ENCODE assay signal across 7 worm cellular contexts in genomic region chrIV:1496017-1496678, ce11.
TF ChIP-seq lines count a peak whose summit lies in the region.

Gene npp-20 (minus strand): TSS chrIV:1496022.

TF ChIP-seq in whole organism, L1 larva, 84 proteins besides CTCF, POLR2A, EP300 and RAD21 (continues in another document):
- TF ChIP-seq nhr-47 (tag; optimal IDR thresholded peaks at IDR 0.05; lab: Kevin White, UChicago) (peak; percentile 83), nhr-71 (tag; optimal IDR thresholded peaks at IDR 0.05; lab: Kevin White, UChicago) (peak; percentile 75), fos-1 (tag; optimal IDR thresholded peaks at IDR 0.05; lab: Kevin White, UChicago) (no peak), mep-1 (tag; optimal IDR thresholded peaks at IDR 0.05; lab: Kevin White, UChicago) (peak; percentile 84), ceh-63 (GFP tag; optimal IDR thresholded peaks at IDR 0.05; lab: Kevin White, UChicago) (no peak), nhr-11 (tag; optimal IDR thresholded peaks at IDR 0.05; lab: Kevin White, UChicago) (no peak), grh-1 (GFP tag; IDR thresholded peaks at IDR 0.05; lab: Robert Waterston, UW) (peak; percentile 66), mef-2 (tag; optimal IDR thresholded peaks at IDR 0.05; lab: Kevin White, UChicago) (no peak), snpc-4 (tag; optimal IDR thresholded peaks at IDR 0.05; lab: Kevin White, UChicago) (peak; percentile 38), lin-39 (tag; optimal IDR thresholded peaks at IDR 0.05; lab: Kevin White, UChicago) (peak; percentile 84), nhr-19 (GFP tag; conservative IDR thresholded peaks at IDR 0.05; lab: Robert Waterston, UW) (peak; percentile 54), snu-23 (GFP tag; optimal IDR thresholded peaks at IDR 0.05; lab: Kevin White, UChicago) (peak; percentile 72), unc-130 (tag; optimal IDR thresholded peaks at IDR 0.05; lab: Kevin White, UChicago) (peak; percentile 39)

TF ChIP-seq in whole organism, L2 larva, 48 proteins besides CTCF, POLR2A, EP300 and RAD21 (continues in another document):
- TF ChIP-seq nhr-12 (tag; optimal IDR thresholded peaks at IDR 0.05; lab: Kevin White, UChicago) (no peak), sma-3 (GFP tag; optimal IDR thresholded peaks at IDR 0.05; lab: Kevin White, UChicago) (peak; percentile 39), egl-27 (tag; optimal IDR thresholded peaks at IDR 0.05; lab: Kevin White, UChicago) (peak; percentile 7), mbf-1 (tag; optimal IDR thresholded peaks at IDR 0.05; lab: Kevin White, UChicago) (no peak), ztf-1 (GFP tag; conservative IDR thresholded peaks at IDR 0.05; lab: Robert Waterston, UW) (no peak), blmp-1 (tag; optimal IDR thresholded peaks at IDR 0.05; lab: Kevin White, UChicago; ENCODE audit: insufficient read depth) (no peak), nhr-237 (tag; optimal IDR thresholded peaks at IDR 0.05; lab: Kevin White, UChicago) (no peak), unc-55 (GFP tag; optimal IDR thresholded peaks at IDR 0.05; lab: Kevin White, UChicago) (peak; percentile 60), unc-62 (GFP tag; optimal IDR thresholded peaks at IDR 0.05; lab: Kevin White, UChicago) (no peak), zag-1 (tag; optimal IDR thresholded peaks at IDR 0.05; lab: Kevin White, UChicago) (no peak), peb-1 (tag; optimal IDR thresholded peaks at IDR 0.05; lab: Kevin White, UChicago) (no peak), lsy-2 (tag; optimal IDR thresholded peaks at IDR 0.05; lab: Kevin White, UChicago) (peak; percentile 74 to 84), nhr-77 (tag; optimal IDR thresholded peaks at IDR 0.05; lab: Kevin White, UChicago) (no peak), ztf-11 (tag; optimal IDR thresholded peaks at IDR 0.05; lab: Kevin White, UChicago) (no peak)

TF ChIP-seq in whole organism, L3 larva, 47 proteins besides CTCF, POLR2A, EP300 and RAD21 (continues in another document):
- TF ChIP-seq pha-4 (tag; optimal IDR thresholded peaks at IDR 0.05; lab: Kevin White, UChicago): peak; percentile 38
- peak; percentile 58 for TF ChIP-seq hmg-11 (tag; optimal IDR thresholded peaks at IDR 0.05; lab: Kevin White, UChicago)
- TF ChIP-seq ceh-28 (tag; optimal IDR thresholded peaks at IDR 0.05; lab: Kevin White, UChicago): peak; percentile 25
- no peak for TF ChIP-seq ztf-4 (tag; optimal IDR thresholded peaks at IDR 0.05; lab: Kevin White, UChicago)
- TF ChIP-seq sea-2 (GFP tag; optimal IDR thresholded peaks at IDR 0.05; lab: Kevin White, UChicago): no peak
- peak; percentile 6 for TF ChIP-seq jun-1 (tag; optimal IDR thresholded peaks at IDR 0.05; lab: Kevin White, UChicago)
- TF ChIP-seq ceh-9 (tag; optimal IDR thresholded peaks at IDR 0.05; lab: Kevin White, UChicago): no peak
- TF ChIP-seq lin-15B (tag; optimal IDR thresholded peaks at IDR 0.05; lab: Kevin White, UChicago): peak; percentile 65
- TF ChIP-seq daf-12 (tag; optimal IDR thresholded peaks at IDR 0.05; lab: Kevin White, UChicago): no peak
- peak; percentile 5 for TF ChIP-seq pqm-1 (tag; optimal IDR thresholded peaks at IDR 0.05; lab: Kevin White, UChicago)
- no peak for TF ChIP-seq nhr-237 (tag; optimal IDR thresholded peaks at IDR 0.05; lab: Kevin White, UChicago)
- TF ChIP-seq egl-5 (tag; optimal IDR thresholded peaks at IDR 0.05; lab: Kevin White, UChicago): no peak
- peak; percentile 15 for TF ChIP-seq tbx-2 (tag; optimal IDR thresholded peaks at IDR 0.05; lab: Kevin White, UChicago)
- peak; percentile 50 for TF ChIP-seq nfya-1 (tag; optimal IDR thresholded peaks at IDR 0.05; lab: Kevin White, UChicago; ENCODE audit: insufficient read depth)

TF ChIP-seq in whole organism, L4 larva, 104 proteins besides CTCF, POLR2A, EP300 and RAD21 (continues in another document):
- peak; percentile 41 for TF ChIP-seq nhr-102 (tag; optimal IDR thresholded peaks at IDR 0.05; lab: Kevin White, UChicago)
- TF ChIP-seq nhr-77 (tag; optimal IDR thresholded peaks at IDR 0.05; lab: Kevin White, UChicago): no peak
- TF ChIP-seq unc-39 (tag; optimal IDR thresholded peaks at IDR 0.05; lab: Kevin White, UChicago): no peak
- TF ChIP-seq arid-1 (GFP tag; conservative IDR thresholded peaks at IDR 0.05; lab: Robert Waterston, UW): no peak
- peak; percentile 59 for TF ChIP-seq duxl-1 (tag; optimal IDR thresholded peaks at IDR 0.05; lab: Kevin White, UChicago; ENCODE audit: poor library complexity)
- TF ChIP-seq mep-1 (tag; optimal IDR thresholded peaks at IDR 0.05; lab: Kevin White, UChicago): peak; percentile 29
- peak in 1 of 2 experiments; percentile 75 for TF ChIP-seq unc-62 (GFP tag; optimal IDR thresholded peaks at IDR 0.05 in 1 of 2; lab: Kevin White, UChicago)
- TF ChIP-seq unc-62 (tag; optimal IDR thresholded peaks at IDR 0.05; lab: Kevin White, UChicago): no peak
- no peak for TF ChIP-seq daf-16 (GFP tag; optimal IDR thresholded peaks at IDR 0.05; lab: Kevin White, UChicago)
- peak; percentile 21 for TF ChIP-seq daf-16 (tag; optimal IDR thresholded peaks at IDR 0.05; lab: Kevin White, UChicago)
- peak; percentile 99 for TF ChIP-seq aha-1 (tag; lab: Kevin White, UChicago)
- no peak for TF ChIP-seq Y48G9A.11 (GFP tag; IDR thresholded peaks at IDR 0.05; lab: Robert Waterston, UW)
- peak; percentile 62 for TF ChIP-seq nhr-28 (tag; optimal IDR thresholded peaks at IDR 0.05; lab: Kevin White, UChicago)
- no peak for TF ChIP-seq dmd-9 (GFP tag; IDR thresholded peaks at IDR 0.05; lab: Robert Waterston, UW)

TF ChIP-seq in whole organism, late embryonic, 69 proteins besides CTCF, POLR2A, EP300 and RAD21:
- peak; percentile 22 for TF ChIP-seq hlh-30 (tag; optimal IDR thresholded peaks at IDR 0.05; lab: Kevin White, UChicago; ENCODE audit: insufficient read depth)
- TF ChIP-seq unc-42 (tag; optimal IDR thresholded peaks at IDR 0.05; lab: Kevin White, UChicago): peak; percentile 21
- TF ChIP-seq K02D7.2 (tag; optimal IDR thresholded peaks at IDR 0.05; lab: Kevin White, UChicago): no peak
- TF ChIP-seq nfya-1 (tag; optimal IDR thresholded peaks at IDR 0.05; lab: Kevin White, UChicago): peak; percentile 19

TF ChIP-seq in whole organism, mixed stage, embryonic, 35 proteins besides CTCF, POLR2A, EP300 and RAD21:
- TF ChIP-seq lin-13 (tag; optimal IDR thresholded peaks at IDR 0.05; lab: Kevin White, UChicago): peak; percentile 37
- TF ChIP-seq nhr-28 (tag; optimal IDR thresholded peaks at IDR 0.05; lab: Kevin White, UChicago): no peak
- TF ChIP-seq mep-1 (tag; optimal IDR thresholded peaks at IDR 0.05; lab: Kevin White, UChicago): peak; percentile 34
- TF ChIP-seq ces-1 (GFP tag; optimal IDR thresholded peaks at IDR 0.05; lab: Kevin White, UChicago): peak; percentile 69
- peak; percentile 8 for TF ChIP-seq lsy-2 (tag; optimal IDR thresholded peaks at IDR 0.05; lab: Kevin White, UChicago)
- TF ChIP-seq cnd-1 (tag; optimal IDR thresholded peaks at IDR 0.05; lab: Kevin White, UChicago): no peak
- no peak for TF ChIP-seq ceh-39 (tag; optimal IDR thresholded peaks at IDR 0.05; lab: Kevin White, UChicago)

TF ChIP-seq in whole organism, young adult, 124 proteins besides CTCF, POLR2A, EP300 and RAD21 (continues in another document):
- TF ChIP-seq lin-35 (GFP tag; optimal IDR thresholded peaks at IDR 0.05; lab: Kevin White, UChicago) (peak in 1 of 3 experiments; percentile 67), aptf-2 (GFP tag; conservative IDR thresholded peaks at IDR 0.05; lab: Robert Waterston, UW) (no peak), ztf-22 (GFP tag; optimal IDR thresholded peaks at IDR 0.05; lab: Kevin White, UChicago) (no peak), ccch-3 (GFP tag; optimal IDR thresholded peaks at IDR 0.05; lab: Kevin White, UChicago) (no peak), cebp-1 (GFP tag; IDR thresholded peaks at IDR 0.05; lab: Robert Waterston, UW) (no peak), cebp-1 (tag; optimal IDR thresholded peaks at IDR 0.05; lab: Kevin White, UChicago) (peak; percentile 52), F57A8.1 (GFP tag; optimal IDR thresholded peaks at IDR 0.05; lab: Kevin White, UChicago) (no peak), K11D2.4 (GFP tag; IDR thresholded peaks at IDR 0.05; lab: Robert Waterston, UW) (no peak), rpc-1 (optimal IDR thresholded peaks at IDR 0.05; lab: Kevin White, UChicago) (no peak), rpc-1 (tag; optimal IDR thresholded peaks at IDR 0.05; lab: Kevin White, UChicago) (no peak), madf-6 (GFP tag; IDR thresholded peaks at IDR 0.05; lab: Robert Waterston, UW) (peak; percentile 65), T07F8.4 (tag; optimal IDR thresholded peaks at IDR 0.05; lab: Kevin White, UChicago) (no peak), chd-7 (tag; optimal IDR thresholded peaks at IDR 0.05; lab: Kevin White, UChicago) (no peak), die-1 (tag; optimal IDR thresholded peaks at IDR 0.05; lab: Kevin White, UChicago) (no peak), nhr-90 (tag; optimal IDR thresholded peaks at IDR 0.05; lab: Kevin White, UChicago) (no peak), nfyb-1 (GFP tag; IDR thresholded peaks at IDR 0.05; lab: Robert Waterston, UW) (peak; percentile 59; the same call in 1 of the 2 replicates), zfh-2 (GFP tag; conservative IDR thresholded peaks at IDR 0.05; lab: Robert Waterston, UW) (no peak), F23B12.7 (tag; optimal IDR thresholded peaks at IDR 0.05; lab: Kevin White, UChicago; ENCODE audit: insufficient read depth) (no peak), lsl-1 (GFP tag; optimal IDR thresholded peaks at IDR 0.05; lab: Kevin White, UChicago) (peak; percentile 29), snpc-1.3 (tag; optimal IDR thresholded peaks at IDR 0.05; lab: Kevin White, UChicago; ENCODE audit: insufficient read depth) (no peak), ceh-100 (GFP tag; IDR thresholded peaks at IDR 0.05; lab: Robert Waterston, UW) (no peak), gei-17 (GFP tag; optimal IDR thresholded peaks at IDR 0.05; lab: Kevin White, UChicago) (no peak), dox-1 (GFP tag; IDR thresholded peaks at IDR 0.05; lab: Robert Waterston, UW) (0 out of 2 replicates have a peak, but pooled peaks have one; percentile 32), ets-4 (GFP tag; optimal IDR thresholded peaks at IDR 0.05; lab: Kevin White, UChicago) (no peak), nhr-27 (tag; optimal IDR thresholded peaks at IDR 0.05; lab: Kevin White, UChicago) (no peak), B0019.2 (GFP tag; conservative IDR thresholded peaks at IDR 0.05; lab: Robert Waterston, UW) (no peak), nhr-120 (GFP tag; IDR thresholded peaks at IDR 0.05; lab: Robert Waterston, UW) (no peak), hlh-12 (tag; optimal IDR thresholded peaks at IDR 0.05; lab: Kevin White, UChicago) (no peak), unc-130 (GFP tag; optimal IDR thresholded peaks at IDR 0.05; lab: Kevin White, UChicago) (no peak), madf-8 (GFP tag; conservative IDR thresholded peaks at IDR 0.05; lab: Robert Waterston, UW) (peak; percentile 16; the same call in 1 of the 2 replicates), dpl-1 (GFP tag; optimal IDR thresholded peaks at IDR 0.05; lab: Kevin White, UChicago) (no peak), ztf-26 (tag; optimal IDR thresholded peaks at IDR 0.05; lab: Kevin White, UChicago) (no peak), lin-54 (GFP tag; optimal IDR thresholded peaks at IDR 0.05; lab: Kevin White, UChicago) (peak; percentile 47), T26A5.8 (tag; optimal IDR thresholded peaks at IDR 0.05; lab: Kevin White, UChicago) (no peak)
